Fruit fly (Drosophila melanogaster): ENCODE data around the gene CG1958.
A peak's percentile ranks its signal among the peaks of the same experiment; 100 is the strongest.

CG1958 gene

DNA sequence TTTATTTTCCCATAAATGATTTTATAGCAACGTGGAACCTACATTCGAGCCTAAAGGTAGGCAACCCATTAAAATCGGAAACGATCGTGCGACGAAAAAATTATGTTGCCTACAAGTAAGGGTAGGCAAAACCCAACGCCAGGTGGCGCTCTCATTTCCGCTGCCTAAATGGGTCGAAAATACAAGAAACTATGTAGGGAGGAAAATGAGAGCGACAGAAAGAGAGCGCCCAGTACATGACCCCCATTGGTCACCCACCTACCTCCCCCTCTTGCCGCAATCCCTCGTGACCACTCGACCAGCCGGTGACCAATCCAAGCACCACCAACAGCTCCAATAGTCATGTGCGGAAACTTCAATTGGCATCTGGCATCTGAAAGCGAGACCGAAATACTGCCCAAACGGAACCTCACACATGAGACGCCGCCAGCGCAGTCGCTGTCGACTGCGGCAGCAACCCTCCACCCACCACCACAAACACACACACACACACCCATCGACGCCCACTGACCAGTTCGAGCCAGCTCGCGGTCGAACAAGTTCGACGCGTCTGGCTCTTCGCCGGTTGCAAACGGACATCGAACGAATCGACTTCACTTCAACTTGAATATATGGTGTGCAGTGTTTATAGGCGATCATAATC lies 24.6 kb upstream of the CG1958 start (continued):
- TF ChIP-seq slou (GFP tag; optimal IDR thresholded peaks at IDR 0.05): peak; percentile 72
- TF ChIP-seq Hmx (GFP tag; optimal IDR thresholded peaks at IDR 0.05): peak; percentile 13
- peak; percentile 43 for TF ChIP-seq Asciz (GFP tag; optimal IDR thresholded peaks at IDR 0.05)
- TF ChIP-seq insv (GFP tag; optimal IDR thresholded peaks at IDR 0.05): peak in 1 of 2 experiments; percentile 85
- TF ChIP-seq Fer2 (tag; optimal IDR thresholded peaks at IDR 0.05): peak; percentile 72
- peak; percentile 67 for TF ChIP-seq CG12236 (GFP tag; optimal IDR thresholded peaks at IDR 0.05)
- TF ChIP-seq Ets65A (GFP tag): peak; percentile 99
- TF ChIP-seq CG18262 (tag; optimal IDR thresholded peaks at IDR 0.05): peak; percentile 67

DNA sequence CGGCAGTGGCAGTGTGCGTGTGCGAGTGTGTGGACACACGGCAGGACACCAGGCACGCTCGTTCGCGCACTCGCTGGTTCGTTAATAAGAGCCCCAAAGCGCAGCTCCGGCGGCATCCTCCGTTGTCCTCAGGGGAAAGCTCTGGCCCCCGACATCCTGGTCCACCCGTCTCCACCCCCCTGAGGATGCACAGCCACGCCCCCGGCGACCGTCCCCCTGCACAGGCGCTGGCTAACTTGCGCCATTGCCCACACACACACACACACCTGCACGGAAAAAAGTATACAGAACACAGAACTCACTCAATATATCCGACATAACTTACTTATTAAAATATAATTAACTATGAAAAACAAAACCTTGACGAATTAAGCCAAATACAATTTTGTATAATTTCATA lies 20.6 kb upstream of the CG1958 start:
- no peak for TF ChIP-seq nau (GFP tag; optimal IDR thresholded peaks at IDR 0.05)
- no peak for TF ChIP-seq unpg (GFP tag; optimal IDR thresholded peaks at IDR 0.05)

DNA sequence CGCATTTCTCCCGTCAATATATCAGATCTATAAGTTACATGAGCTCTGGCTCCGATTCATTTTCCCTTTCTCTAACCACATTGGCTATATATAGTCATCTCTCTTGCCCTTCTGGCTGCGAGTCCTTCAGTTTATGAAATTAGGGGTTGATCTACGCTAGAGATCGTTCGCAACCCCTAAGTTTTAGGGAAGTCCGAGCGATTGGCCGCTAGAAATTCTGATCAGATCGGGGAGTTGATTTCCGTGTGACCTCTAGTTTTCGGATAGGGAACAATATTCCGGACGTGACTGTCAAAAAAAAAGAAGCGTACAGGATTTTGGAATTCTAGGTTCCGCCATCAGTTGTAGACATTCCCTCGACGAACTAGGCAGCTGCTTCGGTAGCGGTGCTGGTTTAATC lies 14.2 kb upstream of the CG1958 start:
- TF ChIP-seq CG12236 (GFP tag; optimal IDR thresholded peaks at IDR 0.05): no peak
- no peak for TF ChIP-seq disco-r (GFP tag; optimal IDR thresholded peaks at IDR 0.05)
- TF ChIP-seq CG10321 (GFP tag; IDR thresholded peaks at IDR 0.05): peak; percentile 57; the same call in 1 of the 2 replicates
- TF ChIP-seq CG12104 (GFP tag; optimal IDR thresholded peaks at IDR 0.05): no peak
- TF ChIP-seq CG17361 (GFP tag; IDR thresholded peaks at IDR 0.05): no peak
- no peak for TF ChIP-seq Dek (tag; optimal IDR thresholded peaks at IDR 0.05)
- peak; percentile 34 to 88 for TF ChIP-seq insv (GFP tag; optimal IDR thresholded peaks at IDR 0.05)
- no peak for TF ChIP-seq CG18262 (tag; optimal IDR thresholded peaks at IDR 0.05)
- TF ChIP-seq fu2 (GFP tag; optimal IDR thresholded peaks at IDR 0.05): no peak
- TF ChIP-seq chif (GFP tag; optimal IDR thresholded peaks at IDR 0.05): no peak
- TF ChIP-seq da (GFP tag; optimal IDR thresholded peaks at IDR 0.05): no peak
- no peak for TF ChIP-seq ttk (GFP tag; IDR thresholded peaks at IDR 0.05)
- TF ChIP-seq Nf-YB (GFP tag; optimal IDR thresholded peaks at IDR 0.05): peak; percentile 90
- TF ChIP-seq Dip2 (GFP tag; IDR thresholded peaks at IDR 0.05): no peak
- TF ChIP-seq fru (optimal IDR thresholded peaks at IDR 0.05): no peak
- TF ChIP-seq Nf-YC (tag; optimal IDR thresholded peaks at IDR 0.05): peak; percentile 80
- TF ChIP-seq Xbp1 (GFP tag; optimal IDR thresholded peaks at IDR 0.05): no peak
- TF ChIP-seq CG13296 (GFP tag; optimal IDR thresholded peaks at IDR 0.05): no peak
- TF ChIP-seq CG15073 (GFP tag; optimal IDR thresholded peaks at IDR 0.05): peak; percentile 93
- no peak for TF ChIP-seq CG7839 (tag; optimal IDR thresholded peaks at IDR 0.05)
- no peak for TF ChIP-seq CG8281 (tag; optimal IDR thresholded peaks at IDR 0.05)
- TF ChIP-seq grn (GFP tag; optimal IDR thresholded peaks at IDR 0.05): no peak
- no peak for TF ChIP-seq bbx (GFP tag; IDR thresholded peaks at IDR 0.05; ENCODE audit: partially characterized antibody)
- TF ChIP-seq vfl (GFP tag; optimal IDR thresholded peaks at IDR 0.05): no peak
- TF ChIP-seq CG10979 (tag; optimal IDR thresholded peaks at IDR 0.05): no peak

DNA sequence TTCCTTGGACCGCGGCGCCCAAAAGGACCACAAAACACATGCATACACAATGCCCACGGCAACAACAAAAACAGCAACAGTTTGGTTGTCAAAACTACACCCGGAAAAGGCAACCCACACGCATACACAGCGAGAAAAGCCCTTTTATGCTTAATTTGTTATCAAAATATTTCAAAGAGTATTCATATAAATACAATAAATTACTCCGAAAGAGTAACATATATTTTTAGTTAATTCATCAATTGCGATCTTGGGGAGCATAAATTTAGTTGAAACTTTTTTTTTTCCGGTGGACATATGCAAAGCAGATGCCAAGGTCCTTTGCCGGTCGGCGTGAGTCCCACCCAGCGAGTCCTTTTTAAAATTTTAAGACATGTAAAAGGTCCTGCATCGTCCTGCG lies 11.6 kb upstream of the CG1958 start:
- TF ChIP-seq vfl (GFP tag; optimal IDR thresholded peaks at IDR 0.05) (no peak), sima (GFP tag; optimal IDR thresholded peaks at IDR 0.05) (no peak), CG17361 (GFP tag; IDR thresholded peaks at IDR 0.05) (no peak), lov (optimal IDR thresholded peaks at IDR 0.05) (no peak), lov (GFP tag; IDR thresholded peaks at IDR 0.05) (0 out of 3 replicates have a peak, but pooled peaks have one; percentile 13), D19B (GFP tag; optimal IDR thresholded peaks at IDR 0.05) (no peak), CG13424 (tag; optimal IDR thresholded peaks at IDR 0.05) (peak; percentile 3), CG7839 (tag; optimal IDR thresholded peaks at IDR 0.05) (peak; percentile 22), br (optimal IDR thresholded peaks at IDR 0.05) (no peak), B-H2 (GFP tag; optimal IDR thresholded peaks at IDR 0.05) (no peak), bigmax (GFP tag; optimal IDR thresholded peaks at IDR 0.05) (no peak), nom (GFP tag; optimal IDR thresholded peaks at IDR 0.05) (no peak), Ets65A (GFP tag) (peak; percentile 64), CG17359 (tag; optimal IDR thresholded peaks at IDR 0.05) (peak; percentile 5), CG9609 (GFP tag; optimal IDR thresholded peaks at IDR 0.05) (no peak), tx (GFP tag; optimal IDR thresholded peaks at IDR 0.05) (no peak), CG34376 (GFP tag; optimal IDR thresholded peaks at IDR 0.05) (no peak), bbx (GFP tag; IDR thresholded peaks at IDR 0.05; ENCODE audit: partially characterized antibody) (no peak), ap (GFP tag; IDR thresholded peaks at IDR 0.05) (no peak), CG11504 (tag; optimal IDR thresholded peaks at IDR 0.05) (peak; percentile 41)

Measured in whole organism, embryonic.